Worm (Caenorhabditis elegans): ENCODE measurements around the gene Y7A5A.6.

Gene Y7A5A.6

ce11 chrX:15784570-15784969, 14.9 kb downstream of the Y7A5A.6 start, which contains the start of gene Y7A5A.3:
Gene Y7A5A.3 (minus strand): TSS chrX:15784670.
- TF ChIP-seq hpl-2 (GFP tag; optimal IDR thresholded peaks at IDR 0.05): no peak
- no peak for TF ChIP-seq nhr-76 (tag; optimal IDR thresholded peaks at IDR 0.05)
- TF ChIP-seq nhr-19 (GFP tag; conservative IDR thresholded peaks at IDR 0.05): no peak
- TF ChIP-seq xbp-1 (tag; optimal IDR thresholded peaks at IDR 0.05): no peak
- TF ChIP-seq isw-1 (GFP tag; IDR thresholded peaks at IDR 0.05): no peak
- no peak for TF ChIP-seq nhr-84 (tag; optimal IDR thresholded peaks at IDR 0.05)

DNA sequence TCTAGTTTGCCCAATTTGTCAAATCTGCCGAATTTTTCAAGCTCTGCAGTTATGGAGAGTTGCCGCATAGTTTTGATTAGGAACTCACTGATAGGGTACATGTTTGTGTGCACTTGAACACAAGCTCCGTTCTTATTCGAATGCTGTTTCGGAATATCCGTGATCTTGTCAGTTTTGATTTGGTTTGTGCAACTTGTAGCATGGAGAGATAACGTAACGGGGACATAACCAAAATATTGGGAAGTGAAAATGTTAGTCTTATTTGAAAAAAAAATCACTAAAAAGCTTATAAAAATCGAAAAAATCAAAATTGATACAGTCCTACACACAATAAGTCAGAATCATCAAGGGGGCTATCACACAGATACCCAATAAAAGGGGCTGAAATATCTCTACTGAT, 17.5 kb downstream of the Y7A5A.6 start, which contains the start of gene Y7A5A.24:
TSS of gene Y7A5A.24 (minus strand) at position 101 of the 400 bp plus-strand sequence.
- TF ChIP-seq aha-1 (tag; optimal IDR thresholded peaks at IDR 0.05) (no peak), efl-1 (optimal IDR thresholded peaks at IDR 0.05) (no peak), efl-1 (GFP tag; optimal IDR thresholded peaks at IDR 0.05 in 1 of 2) (peak in 1 of 2 experiments; percentile 7)

DNA sequence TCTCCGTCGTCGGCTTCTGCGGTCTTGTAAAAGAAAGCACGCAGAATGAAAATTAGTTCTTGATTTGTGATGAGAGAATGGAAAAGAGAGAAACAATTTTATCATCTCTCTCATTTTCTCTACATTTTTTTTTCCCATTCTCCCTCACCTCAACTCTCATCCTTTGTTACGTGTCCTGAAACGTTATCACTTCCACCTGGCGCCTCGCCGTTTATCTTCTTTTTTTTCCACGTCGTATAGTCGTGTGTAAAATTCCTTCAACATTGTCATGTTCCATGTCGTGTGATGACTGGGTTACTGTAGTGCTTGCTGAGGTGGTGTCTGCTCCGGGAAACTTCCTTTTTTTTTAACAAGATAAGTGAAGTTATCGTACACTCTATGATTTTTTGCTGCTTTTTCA, 20.0 kb downstream of the Y7A5A.6 start:
- TF ChIP-seq hlh-4 (tag; optimal IDR thresholded peaks at IDR 0.05) (no peak), lsy-2 (tag; optimal IDR thresholded peaks at IDR 0.05) (peak; percentile 17 to 89), snpc-4 (tag; optimal IDR thresholded peaks at IDR 0.05) (no peak), skn-1 (tag; optimal IDR thresholded peaks at IDR 0.05) (peak; percentile 0), nhr-84 (tag; optimal IDR thresholded peaks at IDR 0.05) (no peak), efl-1 (optimal IDR thresholded peaks at IDR 0.05) (no peak), efl-1 (GFP tag; optimal IDR thresholded peaks at IDR 0.05 in 1 of 2) (peak in 1 of 2 experiments; percentile 65), hpl-2 (GFP tag; optimal IDR thresholded peaks at IDR 0.05) (peak; percentile 12), aly-2 (tag; optimal IDR thresholded peaks at IDR 0.05) (no peak), rnt-1 (tag; optimal IDR thresholded peaks at IDR 0.05) (peak; percentile 45), jun-1 (tag; optimal IDR thresholded peaks at IDR 0.05) (no peak), ama-1 (optimal IDR thresholded peaks at IDR 0.05) (peak; percentile 28), nhr-71 (tag; optimal IDR thresholded peaks at IDR 0.05) (peak; percentile 58), sox-4 (tag; optimal IDR thresholded peaks at IDR 0.05) (no peak), alr-1 (tag; optimal IDR thresholded peaks at IDR 0.05; ENCODE audit: borderline replicate concordance) (no peak), ces-1 (GFP tag; optimal IDR thresholded peaks at IDR 0.05) (no peak), aha-1 (tag; optimal IDR thresholded peaks at IDR 0.05) (no peak), isw-1 (GFP tag; IDR thresholded peaks at IDR 0.05) (no peak), nhr-19 (GFP tag; conservative IDR thresholded peaks at IDR 0.05) (peak; percentile 7; the same call in 1 of the 2 replicates), unc-130 (tag; optimal IDR thresholded peaks at IDR 0.05) (peak; percentile 55), mab-9 (GFP tag; IDR thresholded peaks at IDR 0.05) (no peak), xbp-1 (tag; optimal IDR thresholded peaks at IDR 0.05) (peak; percentile 6), ceh-82 (tag; optimal IDR thresholded peaks at IDR 0.05) (no peak), unc-62 (GFP tag; optimal IDR thresholded peaks at IDR 0.05) (no peak), mdl-1 (tag; optimal IDR thresholded peaks at IDR 0.05) (peak in 1 of 2 experiments; percentile 70), lin-14 (GFP tag; optimal IDR thresholded peaks at IDR 0.05) (peak; percentile 78), nhr-12 (tag; optimal IDR thresholded peaks at IDR 0.05) (no peak), lin-13 (GFP tag; optimal IDR thresholded peaks at IDR 0.05) (no peak), lin-35 (GFP tag; optimal IDR thresholded peaks at IDR 0.05) (peak in 1 of 2 experiments; percentile 61), F16B12.6 (tag; optimal IDR thresholded peaks at IDR 0.05) (no peak), elt-2 (tag; optimal IDR thresholded peaks at IDR 0.05) (peak; percentile 80), C16A3.4 (tag; optimal IDR thresholded peaks at IDR 0.05) (peak; percentile 51), snu-23 (GFP tag; optimal IDR thresholded peaks at IDR 0.05) (peak; percentile 56), nhr-20 (tag; optimal IDR thresholded peaks at IDR 0.05) (peak; percentile 50), C34B4.2 (tag; optimal IDR thresholded peaks at IDR 0.05) (no peak), blmp-1 (tag; optimal IDR thresholded peaks at IDR 0.05) (peak; percentile 75), mep-1 (tag; optimal IDR thresholded peaks at IDR 0.05) (peak; percentile 3), nhr-47 (tag; optimal IDR thresholded peaks at IDR 0.05) (no peak)

Data from whole organism, L1 larva.